Worm (Caenorhabditis elegans): Measurements from ENCODE around the gene C49F8.1.

C49F8.1 gene

DNA sequence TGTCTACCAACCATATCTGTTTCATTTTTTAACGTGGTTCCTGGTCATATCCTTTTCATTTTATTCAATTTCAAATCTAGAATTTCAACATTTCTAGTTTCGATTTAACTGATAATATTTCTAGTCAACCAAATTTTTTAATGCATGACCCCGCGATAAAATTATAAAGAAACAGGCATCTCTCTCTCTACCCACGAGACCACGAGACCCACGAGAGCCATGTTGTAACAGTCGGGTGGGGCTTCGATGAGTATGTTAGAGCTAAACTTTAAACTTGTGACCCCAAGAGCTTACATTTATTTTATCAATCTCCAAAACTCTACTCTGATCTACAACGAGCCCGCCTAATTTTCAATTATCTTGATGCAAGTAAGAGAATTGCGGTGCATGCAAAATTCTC lies 46.5 kb downstream of the C49F8.1 start:
- TF ChIP-seq hlh-1 (tag; optimal IDR thresholded peaks at IDR 0.05) (peak; percentile 16), zip-8 (tag; optimal IDR thresholded peaks at IDR 0.05) (no peak), ham-2 (GFP tag; optimal IDR thresholded peaks at IDR 0.05) (no peak), tbx-8 (GFP tag; optimal IDR thresholded peaks at IDR 0.05) (no peak)

DNA sequence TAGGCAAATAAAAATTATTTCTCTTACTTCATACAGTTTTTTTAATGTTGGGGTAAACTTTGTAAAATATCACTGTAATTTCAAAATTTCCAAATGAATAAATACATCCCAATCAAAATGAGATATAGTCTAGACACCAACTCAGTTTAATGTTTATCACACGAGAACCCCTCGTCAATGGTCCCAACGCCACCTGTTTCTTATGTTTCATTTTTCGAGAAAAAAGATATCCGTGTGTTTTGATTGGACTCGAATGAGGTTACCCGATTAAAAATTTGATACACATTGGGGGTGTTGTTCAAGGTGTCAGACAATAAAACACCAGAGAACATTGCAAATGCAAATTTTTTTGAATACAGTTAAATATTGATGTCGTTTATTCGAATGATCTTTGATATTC lies 47.3 kb downstream of the C49F8.1 start:
- TF ChIP-seq lsy-2 (tag; optimal IDR thresholded peaks at IDR 0.05): no peak
- peak; percentile 80 for TF ChIP-seq hlh-1 (tag; optimal IDR thresholded peaks at IDR 0.05)

ce11 chrX:13315093-13315492 lies 49.7 kb downstream of the C49F8.1 start:
- TF ChIP-seq ztf-11 (tag; optimal IDR thresholded peaks at IDR 0.05) (no peak), M03D4.4 (tag; optimal IDR thresholded peaks at IDR 0.05) (no peak), ceh-83 (GFP tag; optimal IDR thresholded peaks at IDR 0.05) (no peak), pha-4 (tag; optimal IDR thresholded peaks at IDR 0.05) (no peak), zip-8 (tag; optimal IDR thresholded peaks at IDR 0.05) (no peak), lsy-2 (tag; optimal IDR thresholded peaks at IDR 0.05) (no peak), nhr-28 (tag; optimal IDR thresholded peaks at IDR 0.05) (no peak), elt-1 (tag; optimal IDR thresholded peaks at IDR 0.05; ENCODE audit: borderline replicate concordance, insufficient read depth) (no peak), tbx-8 (GFP tag; optimal IDR thresholded peaks at IDR 0.05) (no peak), snpc-4 (tag; optimal IDR thresholded peaks at IDR 0.05) (no peak), drap-1 (GFP tag; optimal IDR thresholded peaks at IDR 0.05) (no peak), unc-39 (tag; optimal IDR thresholded peaks at IDR 0.05) (no peak), nhr-76 (tag; optimal IDR thresholded peaks at IDR 0.05) (no peak), hlh-1 (tag; optimal IDR thresholded peaks at IDR 0.05) (no peak), nhr-237 (tag; optimal IDR thresholded peaks at IDR 0.05) (no peak), unc-120 (tag; optimal IDR thresholded peaks at IDR 0.05; ENCODE audit: poor library complexity, severe bottlenecking) (no peak)
